Worm (Caenorhabditis elegans): ENCODE results near the gene idpb-2.

The idpb-2 gene

DNA sequence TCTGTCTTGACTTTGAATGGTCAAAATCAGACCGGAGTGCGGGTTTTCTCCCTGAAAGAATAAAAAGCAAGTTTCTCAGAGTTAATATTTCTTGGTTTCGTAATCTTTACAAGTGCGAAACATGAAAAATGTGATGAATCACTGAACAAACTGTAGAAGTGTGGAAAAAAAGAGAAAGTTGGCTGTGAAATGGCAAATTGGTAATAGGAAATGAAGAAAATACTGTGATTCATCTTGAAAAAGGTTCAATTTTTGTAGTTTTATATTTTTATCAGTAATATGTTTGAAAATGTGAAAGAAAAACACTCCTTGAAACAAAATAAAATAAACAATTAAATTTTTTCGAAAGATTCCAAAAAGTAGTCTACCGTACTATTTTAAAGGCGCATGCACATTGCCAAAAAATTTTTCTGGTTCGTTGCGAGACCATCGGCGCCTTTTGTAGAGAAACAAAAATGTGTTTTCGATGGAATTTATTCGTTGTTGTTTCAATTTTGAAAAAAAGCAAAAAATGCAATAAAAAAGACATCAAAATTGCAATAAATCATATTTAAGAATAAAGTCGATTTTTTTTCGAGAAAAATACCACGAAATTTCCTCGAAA, 22.3 kb upstream of the idpb-2 start, which contains the start of gene pld-1 (continued):
- TF ChIP-seq F33H1.4 (GFP tag; IDR thresholded peaks at IDR 0.05) (peak; percentile 95), efl-1 (GFP tag; optimal IDR thresholded peaks at IDR 0.05) (peak; percentile 80), Y79H2A.3 (GFP tag; conservative IDR thresholded peaks at IDR 0.05) (no peak), lin-54 (GFP tag; optimal IDR thresholded peaks at IDR 0.05) (peak; percentile 36), lsl-1 (GFP tag; optimal IDR thresholded peaks at IDR 0.05) (peak; percentile 97), tbp1 (GFP tag; optimal IDR thresholded peaks at IDR 0.05) (peak; percentile 25), F49E8.2 (tag; optimal IDR thresholded peaks at IDR 0.05; ENCODE audit: insufficient read depth) (peak; percentile 65), madf-8 (GFP tag; conservative IDR thresholded peaks at IDR 0.05) (peak; percentile 86)

DNA sequence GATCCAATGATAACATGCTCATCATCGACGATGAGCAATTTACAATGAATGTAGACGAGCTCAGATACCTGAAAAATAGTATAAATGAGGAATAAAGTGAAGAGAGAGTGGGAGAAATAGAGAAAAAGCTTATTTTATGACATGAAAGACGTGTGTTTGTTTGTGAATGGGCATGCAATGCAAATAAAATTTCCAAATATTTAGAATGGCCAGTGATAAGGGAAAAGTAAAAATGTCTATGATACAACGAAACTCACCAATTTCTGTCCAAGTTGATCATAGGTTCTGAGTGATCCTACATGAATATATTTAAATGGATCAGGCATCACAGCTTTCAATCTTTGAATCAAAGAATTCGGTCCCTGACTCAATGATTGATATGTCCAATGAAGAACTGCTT, 16.7 kb upstream of the idpb-2 start:
- TF ChIP-seq ceh-91 (GFP tag; IDR thresholded peaks at IDR 0.05) (no peak), madf-10 (tag; optimal IDR thresholded peaks at IDR 0.05) (no peak), ZK185.1 (tag; optimal IDR thresholded peaks at IDR 0.05; ENCODE audit: poor library complexity, severe bottlenecking) (no peak), F39B2.1 (GFP tag; IDR thresholded peaks at IDR 0.05) (no peak), snpc-3.4 (tag; optimal IDR thresholded peaks at IDR 0.05) (no peak), let-607 (tag; optimal IDR thresholded peaks at IDR 0.05) (no peak), ztf-6 (GFP tag; IDR thresholded peaks at IDR 0.05) (no peak), B0261.1 (tag; optimal IDR thresholded peaks at IDR 0.05) (no peak), F57A8.1 (GFP tag; optimal IDR thresholded peaks at IDR 0.05) (no peak), F37B4.10 (GFP tag; IDR thresholded peaks at IDR 0.05) (no peak), ceh-27 (GFP tag; optimal IDR thresholded peaks at IDR 0.05) (no peak), ztf-18 (tag; optimal IDR thresholded peaks at IDR 0.05) (no peak), chd-7 (tag; optimal IDR thresholded peaks at IDR 0.05) (no peak), gei-17 (GFP tag; optimal IDR thresholded peaks at IDR 0.05) (no peak), hrde-1 (tag; optimal IDR thresholded peaks at IDR 0.05; ENCODE audit: borderline replicate concordance) (no peak), ccch-3 (GFP tag; optimal IDR thresholded peaks at IDR 0.05) (no peak), F49E8.2 (tag; optimal IDR thresholded peaks at IDR 0.05; ENCODE audit: insufficient read depth) (no peak), aptf-2 (GFP tag; conservative IDR thresholded peaks at IDR 0.05) (no peak), mel-28 (tag; optimal IDR thresholded peaks at IDR 0.05; ENCODE audit: borderline replicate concordance) (no peak)

DNA sequence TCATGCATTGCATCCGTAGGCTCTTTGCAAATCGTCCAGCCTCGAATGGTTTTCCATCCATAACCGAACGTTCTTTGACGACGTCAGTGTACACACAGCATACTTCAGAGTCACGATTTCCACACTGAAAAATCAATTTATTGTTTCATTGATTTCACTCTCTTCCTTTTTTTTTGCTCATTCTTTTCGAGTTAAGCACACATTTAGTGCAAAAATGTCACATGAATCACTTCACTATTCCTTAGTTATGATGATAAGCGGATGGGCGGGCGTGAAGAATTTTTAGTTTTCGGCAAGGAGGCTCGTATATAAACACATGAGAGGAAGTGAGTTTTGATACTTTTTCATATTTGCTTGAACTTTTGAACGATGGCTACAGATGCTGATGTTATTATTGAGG, 16.0 kb upstream of the idpb-2 start, which contains the start of gene txt-9:
txt-9 (plus strand) TSS at position 336 of the 400 bp plus-strand sequence.
- TF ChIP-seq F22D6.2 (tag; optimal IDR thresholded peaks at IDR 0.05) (no peak), dpff-1 (tag; optimal IDR thresholded peaks at IDR 0.05) (no peak), efl-1 (GFP tag; optimal IDR thresholded peaks at IDR 0.05) (no peak), rpc-1 (optimal IDR thresholded peaks at IDR 0.05) (no peak), rpc-1 (tag; optimal IDR thresholded peaks at IDR 0.05) (no peak), dpl-1 (GFP tag; optimal IDR thresholded peaks at IDR 0.05) (no peak), lag-1 (GFP tag; IDR thresholded peaks at IDR 0.05) (no peak), F57A8.1 (GFP tag; optimal IDR thresholded peaks at IDR 0.05) (no peak)

DNA sequence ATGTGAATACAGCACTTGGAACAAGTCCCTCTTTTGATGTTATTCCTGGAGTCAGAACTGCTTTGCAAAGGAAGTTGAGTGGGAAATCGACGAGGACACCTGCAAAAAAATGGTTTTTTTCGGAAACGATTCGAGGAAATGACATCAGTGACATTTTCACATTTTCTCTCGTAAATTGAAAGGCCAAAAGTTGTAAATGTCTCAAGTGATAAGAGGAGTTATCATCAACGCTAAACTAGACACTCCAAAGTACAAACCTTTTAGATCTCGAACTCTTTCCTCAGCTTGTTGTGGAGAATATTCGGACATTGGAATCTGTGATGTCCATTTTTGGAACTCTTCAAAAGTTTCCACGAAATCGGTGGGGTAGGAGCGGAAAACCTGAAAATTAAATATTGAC, 14.8 kb upstream of the idpb-2 start:
- no peak for TF ChIP-seq sdz-38 (tag; optimal IDR thresholded peaks at IDR 0.05)
- no peak for TF ChIP-seq Y53G8AR.9 (GFP tag; conservative IDR thresholded peaks at IDR 0.05)

Measured in whole organism, young adult.